Fruit fly (Drosophila melanogaster) whole organism, embryonic: ENCODE data around the gene SerRS.

Experiments used
- BtbVII ChIP-seq: fragments of 200-800 bp; sonication (Bioruptor generic); optimal IDR thresholded peaks from 3 replicates; lab custom pipeline; 2017; ENCODE audit warnings: missing biosample characterization, mild to moderate bottlenecking, missing genetic modification characterization
- Bteb2 ChIP-seq: fragments of 200-800 bp; sonication (Bioruptor generic); optimal IDR thresholded peaks from 2 replicates; lab custom pipeline; 2016; ENCODE audit warnings: missing biosample characterization, missing genetic modification characterization
- CG10979 ChIP-seq: fragments of 200-800 bp; sonication (Bioruptor generic); optimal IDR thresholded peaks from 2 replicates; lab custom pipeline; 2018; ENCODE audit warnings: missing biosample characterization, mild to moderate bottlenecking, missing genetic modification characterization, moderate library complexity
- CG11398 ChIP-seq: fragments of 200-800 bp; sonication (Bioruptor generic); optimal IDR thresholded peaks from 2 replicates; lab custom pipeline; 2016; ENCODE audit warnings: missing biosample characterization, missing genetic modification characterization
- CG15073 ChIP-seq: fragments of 200-800 bp; sonication (Bioruptor generic); optimal IDR thresholded peaks from 2 replicates; lab custom pipeline; 2016; ENCODE audit warnings: missing biosample characterization, missing genetic modification characterization
- CG15479 ChIP-seq: fragments of 200-800 bp; sonication (Bioruptor generic); optimal IDR thresholded peaks from 3 replicates; lab custom pipeline; 2019; ENCODE audit warnings: missing biosample characterization, mild to moderate bottlenecking, missing genetic modification characterization, moderate library complexity
- CG16779 ChIP-seq: fragments of 200-800 bp; sonication (Bioruptor generic); IDR thresholded peaks from 2 replicates; pipeline ENCODE4 v1.3.6; 2022; ENCODE audit warnings: missing biosample characterization, missing genetic modification characterization
- CG16813 ChIP-seq: fragments of 200-800 bp; sonication (Bioruptor generic); IDR thresholded peaks from 3 replicates; pipeline ENCODE4 v1.3.6; 2022; ENCODE audit warnings: missing biosample characterization, missing genetic modification characterization; ENCODE audit not compliant: partially characterized antibody
- CG17359 ChIP-seq: fragments of 200-800 bp; sonication (Bioruptor generic); optimal IDR thresholded peaks from 3 replicates; lab custom pipeline; 2018; ENCODE audit warnings: missing biosample characterization, mild to moderate bottlenecking, missing genetic modification characterization, moderate library complexity
- CG17612 ChIP-seq: fragments of 200-800 bp; sonication (Bioruptor generic); IDR thresholded peaks from 2 replicates; pipeline ENCODE4 v1.3.6; 2022; ENCODE audit warnings: missing biosample characterization, missing genetic modification characterization
- CG18262 ChIP-seq: fragments of 200-800 bp; optimal IDR thresholded peaks from 3 replicates; lab custom pipeline; 2019; ENCODE audit warnings: missing biosample characterization, mild to moderate bottlenecking, missing genetic modification characterization, moderate library complexity
- CG33557 ChIP-seq: fragments of 200-800 bp; sonication (Bioruptor generic); optimal IDR thresholded peaks from 2 replicates; lab custom pipeline; 2019; ENCODE audit warnings: missing biosample characterization, mild to moderate bottlenecking, missing genetic modification characterization, moderate library complexity
- CG34422 ChIP-seq: fragments of 200-800 bp; sonication (Bioruptor generic); IDR thresholded peaks from 3 replicates; pipeline ENCODE4 v1.3.6; 2022; ENCODE audit warnings: missing biosample characterization, missing genetic modification characterization
- CG4854 ChIP-seq: fragments of 200-800 bp; sonication (Bioruptor generic); optimal IDR thresholded peaks from 2 replicates; lab custom pipeline; 2016; ENCODE audit warnings: missing biosample characterization, missing genetic modification characterization, inconsistent platforms
- CG5180 ChIP-seq: fragments of 200-800 bp; sonication (Bioruptor generic); optimal IDR thresholded peaks from 3 replicates; lab custom pipeline; 2017; ENCODE audit warnings: missing biosample characterization, missing genetic modification characterization, mild to moderate bottlenecking, moderate library complexity, missing genetic modification reagents
- CG8388 ChIP-seq: fragments of 200-800 bp; sonication (Bioruptor generic); optimal IDR thresholded peaks from 2 replicates; lab custom pipeline; 2019; ENCODE audit warnings: missing biosample characterization, mild to moderate bottlenecking, missing genetic modification characterization, moderate library complexity
- CG8924 ChIP-seq: fragments of 200-800 bp; optimal IDR thresholded peaks from 3 replicates; lab custom pipeline; 2019; ENCODE audit warnings: missing biosample characterization, mild to moderate bottlenecking, missing genetic modification characterization, moderate library complexity
- Dad ChIP-seq: fragments of 200-800 bp; sonication (Bioruptor generic); optimal IDR thresholded peaks from 3 replicates; lab custom pipeline; 2016; ENCODE audit warnings: missing biosample characterization, missing genetic modification characterization
- Dll ChIP-seq: fragments of 200-800 bp; sonication (Bioruptor generic); IDR thresholded peaks from 4 replicates; pipeline ENCODE4 v1.3.6; 2022; ENCODE audit warnings: missing biosample characterization, missing genetic modification characterization; ENCODE audit not compliant: partially characterized antibody
- Doc2 ChIP-seq: fragments of 200-800 bp; sonication (Bioruptor generic); IDR thresholded peaks from 2 replicates; pipeline ENCODE4 v1.3.6; 2022; ENCODE audit warnings: missing biosample characterization, missing genetic modification characterization
- HmgD ChIP-seq: fragments of 200-800 bp; sonication (Bioruptor generic); optimal IDR thresholded peaks from 3 replicates; lab custom pipeline; 2016; ENCODE audit warnings: missing biosample characterization, missing genetic modification characterization
- Jarid2 ChIP-seq: fragments of 200-800 bp; sonication (Bioruptor generic); optimal IDR thresholded peaks from 3 replicates; lab custom pipeline; 2017; ENCODE audit warnings: mild to moderate bottlenecking, missing biosample characterization, missing genetic modification reagents, missing genetic modification characterization
- Lim3 ChIP-seq: fragments of 200-800 bp; sonication (Bioruptor generic); IDR thresholded peaks from 2 replicates; pipeline ENCODE4 v1.3.6; 2022; ENCODE audit warnings: missing biosample characterization, missing genetic modification characterization
- MTF-1 ChIP-seq: fragments of 200-800 bp; sonication (Bioruptor generic); optimal IDR thresholded peaks from 2 replicates; lab custom pipeline; 2018; ENCODE audit warnings: missing biosample characterization, mild to moderate bottlenecking, missing genetic modification characterization, borderline replicate concordance
- Max ChIP-seq: fragments of 200-800 bp; sonication (Bioruptor generic); optimal IDR thresholded peaks from 2 replicates; lab custom pipeline; 2016; ENCODE audit warnings: missing biosample characterization, mild to moderate bottlenecking, missing genetic modification characterization
- Usf ChIP-seq: fragments of 200-800 bp; sonication (Bioruptor generic); optimal IDR thresholded peaks from 2 replicates; lab custom pipeline; 2017; ENCODE audit warnings: missing genotype, missing biosample characterization, missing genetic modification characterization
- Xrp1 ChIP-seq: fragments of 200-800 bp; sonication (Bioruptor generic); IDR thresholded peaks from 2 replicates; pipeline ENCODE4 v1.3.6; 2022; ENCODE audit warnings: missing biosample characterization, missing genetic modification characterization
- ato ChIP-seq: fragments of 200-800 bp; sonication (Bioruptor generic); IDR thresholded peaks from 2 replicates; pipeline ENCODE4 v1.3.6; 2022; ENCODE audit warnings: missing biosample characterization, missing genetic modification characterization; ENCODE audit not compliant: partially characterized antibody
- btn ChIP-seq: fragments of 200-800 bp; sonication (Bioruptor generic); optimal IDR thresholded peaks from 2 replicates; lab custom pipeline; 2016; ENCODE audit warnings: missing biosample characterization, missing genetic modification characterization
- caup ChIP-seq: fragments of 200-800 bp; sonication (Bioruptor generic); optimal IDR thresholded peaks from 3 replicates; lab custom pipeline; 2017; ENCODE audit warnings: missing biosample characterization, mild to moderate bottlenecking, missing genetic modification characterization, moderate library complexity; ENCODE audit not compliant: severe bottlenecking
- chif ChIP-seq, 2 experiments: fragments of 200-800 bp; sonication (Bioruptor generic); optimal IDR thresholded peaks; 3 replicates each; lab custom pipeline; 2016; ENCODE audit warnings: missing biosample characterization in 2 of 2, missing genetic modification characterization in 2 of 2
- cwo ChIP-seq: fragments of 200-800 bp; sonication (Bioruptor generic); optimal IDR thresholded peaks from 3 replicates; lab custom pipeline; 2017; ENCODE audit warnings: missing biosample characterization, missing genetic modification characterization, mild to moderate bottlenecking, moderate library complexity, missing genetic modification reagents
- danr ChIP-seq: fragments of 200-800 bp; sonication (Bioruptor generic); IDR thresholded peaks from 2 replicates; pipeline ENCODE4 v1.3.6; 2022; ENCODE audit warnings: missing biosample characterization, missing genetic modification characterization
- fd96Cb ChIP-seq: fragments of 200-800 bp; sonication (Bioruptor generic); optimal IDR thresholded peaks from 2 replicates; lab custom pipeline; 2018; ENCODE audit warnings: missing biosample characterization, mild to moderate bottlenecking, missing genetic modification characterization, moderate library complexity
- ham ChIP-seq: fragments of 200-800 bp; sonication (Bioruptor generic); IDR thresholded peaks from 2 replicates; pipeline ENCODE4 v1.3.6; 2022; ENCODE audit warnings: missing biosample characterization, missing genetic modification characterization
- insv ChIP-seq, 2 experiments: fragments of 200-800 bp; sonication (Bioruptor generic); optimal IDR thresholded peaks; 3 replicates each; lab custom pipeline; 2016 to 2018; ENCODE audit warnings: missing biosample characterization in 2 of 2, missing genetic modification characterization in 2 of 2
- klu ChIP-seq: fragments of 200-800 bp; sonication (Bioruptor generic); IDR thresholded peaks from 2 replicates; pipeline ENCODE4 v1.3.6; 2022; ENCODE audit warnings: missing biosample characterization, missing genetic modification characterization
- lab ChIP-seq: fragments of 200-800 bp; sonication (Bioruptor generic); optimal IDR thresholded peaks from 3 replicates; lab custom pipeline; 2017; ENCODE audit warnings: missing biosample characterization, missing genetic modification characterization, mild to moderate bottlenecking, moderate library complexity, missing genetic modification reagents
- odd ChIP-seq: fragments of 200-800 bp; sonication (Bioruptor generic); optimal IDR thresholded peaks from 2 replicates; lab custom pipeline; 2017; ENCODE audit warnings: missing biosample characterization, mild to moderate bottlenecking, missing genetic modification characterization
- pnt ChIP-seq: fragments of 200-800 bp; sonication (Bioruptor generic); optimal IDR thresholded peaks from 3 replicates; lab custom pipeline; 2016; ENCODE audit warnings: missing biosample characterization, missing genetic modification characterization
- ranshi ChIP-seq: fragments of 200-800 bp; sonication (Bioruptor generic); IDR thresholded peaks from 2 replicates; pipeline ENCODE4 v1.3.6; 2022; ENCODE audit warnings: missing biosample characterization, missing genetic modification characterization
- rib ChIP-seq: fragments of 200-800 bp; sonication (Bioruptor generic); IDR thresholded peaks from 2 replicates; pipeline ENCODE4 v1.3.6; 2022; ENCODE audit warnings: missing biosample characterization, missing genetic modification characterization
- row ChIP-seq: fragments of 200-800 bp; sonication (Bioruptor generic); IDR thresholded peaks from 3 replicates; pipeline ENCODE4 v1.3.6; 2022; ENCODE audit warnings: missing biosample characterization, missing genetic modification characterization
- scrt ChIP-seq: fragments of 200-800 bp; sonication (Bioruptor generic); optimal IDR thresholded peaks from 2 replicates; lab custom pipeline; 2018; ENCODE audit warnings: missing biosample characterization, mild to moderate bottlenecking, missing genetic modification characterization, moderate library complexity
- seq ChIP-seq: fragments of 200-800 bp; sonication (Bioruptor generic); IDR thresholded peaks from 2 replicates; pipeline ENCODE4 v1.3.6; 2022; ENCODE audit warnings: missing biosample characterization, missing genetic modification characterization
- slou ChIP-seq: fragments of 200-800 bp; sonication (Bioruptor generic); optimal IDR thresholded peaks from 3 replicates; lab custom pipeline; 2016; ENCODE audit warnings: missing biosample characterization, missing genetic modification characterization
- sna ChIP-seq: fragments of 200-800 bp; sonication (Bioruptor generic); IDR thresholded peaks from 2 replicates; pipeline ENCODE4 v1.3.6; 2022; ENCODE audit warnings: missing biosample characterization, missing genetic modification characterization; ENCODE audit not compliant: partially characterized antibody
- tio ChIP-seq: fragments of 200-800 bp; sonication (Bioruptor generic); optimal IDR thresholded peaks from 2 replicates; lab custom pipeline; 2017; ENCODE audit warnings: missing biosample characterization, missing genetic modification characterization, inconsistent platforms

Gene SerRS

DNA sequence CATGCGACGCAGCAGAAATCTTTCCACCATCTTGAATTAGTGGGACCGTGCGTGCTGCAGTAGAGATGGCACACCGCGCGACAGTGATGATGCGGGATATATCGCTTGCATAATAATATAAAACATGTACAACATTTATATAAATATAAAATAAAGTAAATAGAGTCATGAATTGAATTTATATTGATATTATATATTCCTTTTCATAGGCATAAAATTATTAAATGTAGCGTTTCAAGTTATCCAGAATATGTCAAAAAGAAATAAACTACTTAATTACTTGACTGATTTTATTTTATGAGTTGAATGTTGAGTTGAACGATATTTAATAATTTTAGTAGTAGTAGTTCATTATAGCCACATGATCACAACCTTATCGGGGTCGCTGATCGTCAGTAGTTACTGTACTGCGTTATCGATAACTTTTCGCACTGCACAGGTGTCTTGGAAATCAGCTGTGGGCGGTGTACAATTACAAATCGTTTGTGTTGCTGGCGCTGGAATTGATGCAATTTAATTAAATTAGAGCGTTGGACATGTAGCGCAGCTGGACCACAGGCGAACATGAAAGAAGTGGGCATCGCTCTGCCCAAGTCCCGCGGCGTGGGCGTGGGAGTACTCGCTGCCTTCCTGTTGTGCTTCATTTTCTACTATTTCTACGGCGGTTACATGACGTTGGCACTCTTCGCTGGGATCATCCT lies 49.4 kb downstream of the SerRS start, which contains the start of the genes Chd1 and Bem46 (continued):
- peak; percentile 95 for TF ChIP-seq row (GFP tag; lab: Robert Waterston, UW)
- peak; percentile 84 for TF ChIP-seq Usf (GFP tag; lab: Kevin White, UChicago)
- peak; percentile 83; the same call in 1 of the 2 replicates for TF ChIP-seq ranshi (GFP tag; lab: Robert Waterston, UW)
- TF ChIP-seq pnt (GFP tag; lab: Kevin White, UChicago) = peak; percentile 74
- TF ChIP-seq CG8388 = peak; percentile 91
- no peak for TF ChIP-seq CG5180 (GFP tag; lab: Kevin White, UChicago)
- TF ChIP-seq Lim3 = no peak
- TF ChIP-seq CG4854 (GFP tag; lab: Kevin White, UChicago) = peak; percentile 64
- no peak for TF ChIP-seq CG15073
- TF ChIP-seq MTF-1 (GFP tag; lab: Kevin White, UChicago) = peak; percentile 37
- TF ChIP-seq btn = no peak
- peak in 1 of 2 experiments; percentile 54 for TF ChIP-seq insv (GFP tag; optimal IDR thresholded peaks at IDR 0.05; lab: Kevin White, UChicago)
- peak; percentile 33 for TF ChIP-seq Bteb2
- TF ChIP-seq chif (GFP tag; optimal IDR thresholded peaks at IDR 0.05; lab: Kevin White, UChicago) = peak; percentile 59 to 79
- TF ChIP-seq CG8924 = peak; percentile 88
- TF ChIP-seq CG17612 (GFP tag; lab: Robert Waterston, UW) = peak; percentile 77
- TF ChIP-seq CG16779 (GFP tag; lab: Robert Waterston, UW) = 0 out of 2 replicates have a peak, but pooled peaks have one; percentile 6
- peak; percentile 70 for TF ChIP-seq Max (GFP tag; lab: Kevin White, UChicago)
- peak; percentile 48 for TF ChIP-seq Dad (GFP tag; lab: Kevin White, UChicago)
- TF ChIP-seq cwo = peak; percentile 79
- no peak for TF ChIP-seq tio (GFP tag; lab: Kevin White, UChicago)
- no peak; the same call in 1 of the 2 replicates for TF ChIP-seq seq
- peak; percentile 66; the same call in 1 of the 2 replicates for TF ChIP-seq ham
- peak; percentile 82 for TF ChIP-seq slou (GFP tag; lab: Kevin White, UChicago)
- TF ChIP-seq CG18262 (tag; lab: Kevin White, UChicago) = peak; percentile 88
- peak; percentile 73 for TF ChIP-seq CG33557 (GFP tag; lab: Kevin White, UChicago)
- TF ChIP-seq Doc2 = 0 out of 2 replicates have a peak, but pooled peaks have one; percentile 60
- peak; percentile 27; the same call in 1 of the 3 replicates for TF ChIP-seq CG16813 (GFP tag; lab: Robert Waterston, UW)
- TF ChIP-seq Jarid2 (GFP tag; lab: Kevin White, UChicago) = no peak
- TF ChIP-seq rib = peak; percentile 78
- TF ChIP-seq caup = peak; percentile 83
- no peak for TF ChIP-seq lab (GFP tag; lab: Kevin White, UChicago)
- peak; percentile 84 for TF ChIP-seq fd96Cb (tag; lab: Kevin White, UChicago)
- peak; percentile 77 for TF ChIP-seq CG10979 (tag; lab: Kevin White, UChicago)
- peak; percentile 82; the same call in 2 of the 3 replicates for TF ChIP-seq CG34422 (GFP tag; lab: Robert Waterston, UW)
- peak; percentile 81 for TF ChIP-seq Xrp1
- TF ChIP-seq sna (GFP tag; lab: Robert Waterston, UW) = no peak
- peak; percentile 75 for TF ChIP-seq scrt
- TF ChIP-seq CG11398 = no peak
- TF ChIP-seq BtbVII (GFP tag; lab: Kevin White, UChicago) = peak; percentile 36
- 0 out of 4 replicates have a peak, but pooled peaks have one; percentile 58 for TF ChIP-seq Dll (GFP tag; lab: Robert Waterston, UW)
- TF ChIP-seq CG15479 (GFP tag; lab: Kevin White, UChicago) = peak; percentile 1
- no peak for TF ChIP-seq ato
- peak; percentile 74; the same call in 1 of the 2 replicates for TF ChIP-seq danr (GFP tag; lab: Robert Waterston, UW)
- no peak for TF ChIP-seq odd (GFP tag; lab: Kevin White, UChicago)
- TF ChIP-seq HmgD (GFP tag; lab: Kevin White, UChicago) = no peak
- TF ChIP-seq CG17359 (tag; lab: Kevin White, UChicago) = peak; percentile 79
- TF ChIP-seq klu (GFP tag; lab: Robert Waterston, UW) = peak; percentile 87
